Worm (Caenorhabditis elegans) whole organism, L4 larva: Measurements from ENCODE around the gene egl-43.

Experiments used
- ceh-28 ChIP-seq: fragments of 150-350 bp; optimal IDR thresholded peaks from 2 replicates; lab custom pipeline; 2014; ENCODE audit warnings: missing biosample characterization, missing genetic modification reagents, missing genetic modification characterization
- ceh-44 ChIP-seq: fragments of 200-800 bp; sonication (Bioruptor generic); IDR thresholded peaks from 2 replicates; pipeline ENCODE4 v1.3.6; 2022; ENCODE audit warnings: missing genetic modification reagents, missing genetic modification characterization, missing compliant biosample characterization
- ces-1 ChIP-seq: fragments of 150-350 bp; sonication (generic microtip); optimal IDR thresholded peaks from 4 replicates; lab custom pipeline; 2014; ENCODE audit warnings: missing biosample characterization, missing genetic modification reagents, missing genetic modification characterization
- fkh-10 ChIP-seq: fragments of 150-350 bp; optimal IDR thresholded peaks from 2 replicates; lab custom pipeline; 2014; ENCODE audit warnings: missing biosample characterization, missing genetic modification reagents, missing genetic modification characterization
- hlh-30 ChIP-seq: sonication (generic microtip); optimal IDR thresholded peaks from 2 replicates; lab custom pipeline; 2017; ENCODE audit warnings: antibody characterized with exemption, mild to moderate bottlenecking, missing genetic modification characterization, missing compliant biosample characterization; ENCODE audit not compliant: insufficient read depth
- madf-9 ChIP-seq: fragments of 200-800 bp; sonication (Bioruptor generic); conservative IDR thresholded peaks from 2 replicates; pipeline ENCODE4 v1.3.6; 2022; ENCODE audit warnings: missing genetic modification reagents, missing genetic modification characterization, missing compliant biosample characterization
- mes-2 ChIP-seq: sonication (generic microtip); optimal IDR thresholded peaks from 2 replicates; lab custom pipeline; 2016; ENCODE audit warnings: missing genotype, mild to moderate bottlenecking, missing genetic modification characterization, missing compliant biosample characterization; ENCODE audit not compliant: poor library complexity, severe bottlenecking
- nhr-28 ChIP-seq: fragments of 150-350 bp; optimal IDR thresholded peaks from 2 replicates; lab custom pipeline; 2014; ENCODE audit warnings: missing biosample characterization, missing genetic modification characterization
- nhr-6 ChIP-seq: fragments of 150-350 bp; optimal IDR thresholded peaks from 2 replicates; lab custom pipeline; 2014; ENCODE audit warnings: missing biosample characterization, missing genetic modification characterization
- nhr-77 ChIP-seq: fragments of 150-350 bp; optimal IDR thresholded peaks from 2 replicates; lab custom pipeline; 2014; ENCODE audit warnings: missing biosample characterization, missing genetic modification characterization
- spr-1 ChIP-seq: sonication (generic microtip); optimal IDR thresholded peaks from 2 replicates; lab custom pipeline; 2016; ENCODE audit warnings: mild to moderate bottlenecking, missing genetic modification characterization, missing compliant biosample characterization
- unc-62 ChIP-seq, 3 experiments: fragments of 150-350 bp in 1 of 3; sonication (generic microtip); optimal IDR thresholded peaks in 2 of 3; peaks in 1 of 3; 1 replicate in 1 of 3; 2 replicates in 2 of 3; lab custom pipeline; 2014 to 2017; ENCODE audit warnings: missing biosample characterization in 3 of 3, missing genetic modification characterization in 3 of 3, missing genetic modification reagents in 3 of 3, missing genotype in 1 of 3
- zag-1 ChIP-seq: fragments of 150-350 bp; optimal IDR thresholded peaks from 2 replicates; lab custom pipeline; 2014; ENCODE audit warnings: missing biosample characterization, missing genetic modification characterization
- zip-2 ChIP-seq: fragments of 150-350 bp; optimal IDR thresholded peaks from 2 replicates; lab custom pipeline; 2014; ENCODE audit warnings: missing biosample characterization, missing genetic modification characterization

ce11 chrII:9974967-9975366 lies 20.0 kb downstream of the egl-43 start, which contains the start of gene aakg-5:
- no peak for TF ChIP-seq fkh-10 (GFP tag; lab: Kevin White, UChicago)
- no peak for TF ChIP-seq madf-9 (GFP tag; lab: Robert Waterston, UW)
- TF ChIP-seq hlh-30 (tag; lab: Kevin White, UChicago) = peak; percentile 70
- TF ChIP-seq ceh-44 (GFP tag; lab: Robert Waterston, UW) = no peak
- TF ChIP-seq nhr-6 (tag; lab: Kevin White, UChicago) = peak; percentile 80
- peak in 1 of 2 experiments; percentile 93 for TF ChIP-seq unc-62 (GFP tag; optimal IDR thresholded peaks at IDR 0.05 in 1 of 2; lab: Kevin White, UChicago)
- no peak for TF ChIP-seq unc-62 (tag; optimal IDR thresholded peaks at IDR 0.05; lab: Kevin White, UChicago)
- no peak for TF ChIP-seq ceh-28 (tag; lab: Kevin White, UChicago)
- peak; percentile 77 for TF ChIP-seq mes-2
- no peak for TF ChIP-seq zip-2 (tag; lab: Kevin White, UChicago)
- TF ChIP-seq spr-1 (tag; lab: Kevin White, UChicago) = peak; percentile 19
- TF ChIP-seq nhr-77 (tag; lab: Kevin White, UChicago) = peak; percentile 29
- TF ChIP-seq zag-1 (tag; lab: Kevin White, UChicago) = no peak
- no peak for TF ChIP-seq ces-1 (GFP tag; lab: Kevin White, UChicago)
- TF ChIP-seq nhr-28 = peak; percentile 86
